Fruit fly (Drosophila melanogaster): ENCODE measurements around the gene CG9948.
A peak's percentile ranks its signal among the peaks of the same experiment; 100 is the strongest.

Gene CG9948

DNA sequence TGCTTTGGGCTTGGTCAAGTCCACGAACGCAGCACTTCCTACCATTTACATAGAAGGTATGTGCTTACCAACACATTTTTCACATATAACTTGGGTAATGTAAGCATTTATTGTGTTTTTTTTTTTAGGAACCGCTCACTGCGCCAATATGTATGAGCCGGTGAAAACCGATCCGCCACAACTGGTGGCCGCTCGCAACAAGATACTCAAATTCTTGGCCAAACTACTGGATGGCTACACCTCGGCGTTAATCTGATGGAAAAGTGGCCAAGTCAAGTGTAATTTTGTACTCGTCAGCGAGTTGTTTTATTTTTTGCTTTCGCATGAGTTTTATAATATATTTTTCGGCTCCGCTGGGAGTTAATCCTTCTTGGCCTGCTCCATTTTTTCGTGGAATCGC, 15.5 kb downstream of the CG9948 start:
- TF ChIP-seq GATAd (GFP tag; optimal IDR thresholded peaks at IDR 0.05) (no peak), woc (GFP tag; optimal IDR thresholded peaks at IDR 0.05) (no peak), Rel (GFP tag; optimal IDR thresholded peaks at IDR 0.05) (no peak), Rel (tag; optimal IDR thresholded peaks at IDR 0.05) (no peak), Hr78 (GFP tag; optimal IDR thresholded peaks at IDR 0.05) (no peak), Mio (GFP tag; optimal IDR thresholded peaks at IDR 0.05) (no peak), pan (optimal IDR thresholded peaks at IDR 0.05) (no peak), Hnf4 (GFP tag; optimal IDR thresholded peaks at IDR 0.05) (no peak), br (GFP tag; optimal IDR thresholded peaks at IDR 0.05) (no peak), sv (GFP tag; optimal IDR thresholded peaks at IDR 0.05) (no peak), ey (GFP tag; optimal IDR thresholded peaks at IDR 0.05) (no peak), jim (GFP tag; optimal IDR thresholded peaks at IDR 0.05) (no peak), CG9705 (GFP tag; optimal IDR thresholded peaks at IDR 0.05) (no peak), CrebA (GFP tag; optimal IDR thresholded peaks at IDR 0.05; ENCODE audit: borderline replicate concordance) (no peak), brk (GFP tag; optimal IDR thresholded peaks at IDR 0.05) (no peak)

dm6 chr3L:6972367-6972766, 16.6 kb downstream of the CG9948 start, which contains the start of gene CG10063:
TSS of gene CG10063 (minus strand) at chr3L:6972467.
- no peak for TF ChIP-seq Jra (GFP tag; optimal IDR thresholded peaks at IDR 0.05)
- no peak for TF ChIP-seq dsf (GFP tag; optimal IDR thresholded peaks at IDR 0.05; ENCODE audit: borderline replicate concordance)
- no peak for TF ChIP-seq rgr (GFP tag; optimal IDR thresholded peaks at IDR 0.05)
- TF ChIP-seq tai (GFP tag; optimal IDR thresholded peaks at IDR 0.05) = no peak
- no peak for TF ChIP-seq foxo (GFP tag; optimal IDR thresholded peaks at IDR 0.05)
- TF ChIP-seq usp (GFP tag; optimal IDR thresholded peaks at IDR 0.05) = no peak
- TF ChIP-seq Myc (optimal IDR thresholded peaks at IDR 0.05) = no peak
- no peak for TF ChIP-seq Vsx2 (GFP tag; optimal IDR thresholded peaks at IDR 0.05; ENCODE audit: partially characterized antibody)
- no peak for TF ChIP-seq brk (GFP tag; optimal IDR thresholded peaks at IDR 0.05)
- TF ChIP-seq lola (GFP tag; optimal IDR thresholded peaks at IDR 0.05) = no peak
- no peak for TF ChIP-seq CrebA (GFP tag; optimal IDR thresholded peaks at IDR 0.05; ENCODE audit: borderline replicate concordance)
- TF ChIP-seq fru (GFP tag; optimal IDR thresholded peaks at IDR 0.05) = no peak
- no peak for TF ChIP-seq Rel (GFP tag; optimal IDR thresholded peaks at IDR 0.05)
- TF ChIP-seq Rel (tag; optimal IDR thresholded peaks at IDR 0.05) = no peak
- TF ChIP-seq dmrt93B (GFP tag; optimal IDR thresholded peaks at IDR 0.05) = no peak
- TF ChIP-seq jim (GFP tag; optimal IDR thresholded peaks at IDR 0.05) = no peak
- no peak for TF ChIP-seq sv (GFP tag; optimal IDR thresholded peaks at IDR 0.05)

- no peak for TF ChIP-seq ey (GFP tag; optimal IDR thresholded peaks at IDR 0.05)
- no peak for TF ChIP-seq Sp1 (GFP tag; optimal IDR thresholded peaks at IDR 0.05)
- no peak for TF ChIP-seq Jra (GFP tag; optimal IDR thresholded peaks at IDR 0.05)
- TF ChIP-seq OdsH (GFP tag; optimal IDR thresholded peaks at IDR 0.05) = no peak
- TF ChIP-seq Hr78 (GFP tag; optimal IDR thresholded peaks at IDR 0.05) = no peak
- no peak for TF ChIP-seq dmrt93B (GFP tag; optimal IDR thresholded peaks at IDR 0.05)
- TF ChIP-seq dl (GFP tag; optimal IDR thresholded peaks at IDR 0.05; ENCODE audit: insufficient read depth in 1 of 2, partially characterized antibody in 2 of 2) = no peak
- TF ChIP-seq sage (GFP tag; optimal IDR thresholded peaks at IDR 0.05) = no peak
- no peak for TF ChIP-seq Hr83 (GFP tag; optimal IDR thresholded peaks at IDR 0.05; ENCODE audit: poor library complexity, severe bottlenecking)
Observed at dm6 chr3L:6975875-6976274, 20.1 kb downstream of the CG9948 start.

dm6 chr3L:6976601-6977140, 20.9 kb downstream of the CG9948 start:
- TF ChIP-seq Dif (GFP tag; optimal IDR thresholded peaks at IDR 0.05; ENCODE audit: partially characterized antibody) (no peak), Rel (GFP tag; optimal IDR thresholded peaks at IDR 0.05) (no peak), Rel (tag; optimal IDR thresholded peaks at IDR 0.05) (peak; percentile 45)

- peak; percentile 54 for TF ChIP-seq fru (GFP tag; optimal IDR thresholded peaks at IDR 0.05)
- no peak for TF ChIP-seq dsf (GFP tag; optimal IDR thresholded peaks at IDR 0.05; ENCODE audit: borderline replicate concordance)
- TF ChIP-seq h (GFP tag; optimal IDR thresholded peaks at IDR 0.05) = peak; percentile 68
- TF ChIP-seq psq (GFP tag; optimal IDR thresholded peaks at IDR 0.05) = peak; percentile 63
- TF ChIP-seq Vsx2 (GFP tag; optimal IDR thresholded peaks at IDR 0.05; ENCODE audit: partially characterized antibody) = no peak
- TF ChIP-seq HLH106 (tag; optimal IDR thresholded peaks at IDR 0.05) = peak; percentile 75
- peak in 1 of 2 experiments; percentile 75 for TF ChIP-seq foxo (GFP tag; optimal IDR thresholded peaks at IDR 0.05)
- no peak for TF ChIP-seq GATAd (GFP tag; optimal IDR thresholded peaks at IDR 0.05)
- TF ChIP-seq CrebA (GFP tag; optimal IDR thresholded peaks at IDR 0.05; ENCODE audit: borderline replicate concordance) = no peak
- peak; percentile 48 for TF ChIP-seq sage (GFP tag; optimal IDR thresholded peaks at IDR 0.05)
- peak; percentile 61 for TF ChIP-seq brk (GFP tag; optimal IDR thresholded peaks at IDR 0.05)
- TF ChIP-seq Sp1 (GFP tag; optimal IDR thresholded peaks at IDR 0.05) = peak; percentile 80
- no peak for TF ChIP-seq Hr78 (GFP tag; optimal IDR thresholded peaks at IDR 0.05)
- TF ChIP-seq jim (GFP tag; optimal IDR thresholded peaks at IDR 0.05) = no peak
- no peak for TF ChIP-seq N (GFP tag; optimal IDR thresholded peaks at IDR 0.05)
- peak; percentile 22 for TF ChIP-seq dmrt93B (GFP tag; optimal IDR thresholded peaks at IDR 0.05)
- no peak for TF ChIP-seq Myc (optimal IDR thresholded peaks at IDR 0.05)
- no peak for TF ChIP-seq Mio (GFP tag; optimal IDR thresholded peaks at IDR 0.05)
- TF ChIP-seq CG9705 (GFP tag; optimal IDR thresholded peaks at IDR 0.05) = peak; percentile 5
- peak; percentile 25 for TF ChIP-seq ey (GFP tag; optimal IDR thresholded peaks at IDR 0.05)
- no peak for TF ChIP-seq CG32264 (GFP tag; optimal IDR thresholded peaks at IDR 0.05)
- no peak for TF ChIP-seq Jra (GFP tag; optimal IDR thresholded peaks at IDR 0.05)
- no peak for TF ChIP-seq Rel (GFP tag; optimal IDR thresholded peaks at IDR 0.05)
- TF ChIP-seq Rel (tag; optimal IDR thresholded peaks at IDR 0.05) = peak; percentile 19
- TF ChIP-seq Hr83 (GFP tag; optimal IDR thresholded peaks at IDR 0.05; ENCODE audit: poor library complexity, severe bottlenecking) = peak; percentile 12
- peak; percentile 69 for TF ChIP-seq rgr (GFP tag; optimal IDR thresholded peaks at IDR 0.05)
- TF ChIP-seq Hnf4 (GFP tag; optimal IDR thresholded peaks at IDR 0.05) = peak; percentile 68
- TF ChIP-seq br (GFP tag; optimal IDR thresholded peaks at IDR 0.05) = peak; percentile 38
- no peak for TF ChIP-seq Dfd (GFP tag; optimal IDR thresholded peaks at IDR 0.05)
Observed at dm6 chr3L:6977391-6977790, 21.6 kb downstream of the CG9948 start.

Data from whole organism, wandering third instar larva.